Worm (Caenorhabditis elegans) whole organism, young adult: ENCODE data around the gene str-146.

Source experiments
- D2030.7 ChIP-seq: fragments of 200-800 bp; sonication (Bioruptor generic); IDR thresholded peaks from 2 replicates; pipeline ENCODE4 v1.3.6; 2022; ENCODE audit warnings: missing genetic modification reagents, missing genetic modification characterization, missing compliant biosample characterization
- F22D6.2 ChIP-seq: sonication (generic microtip); optimal IDR thresholded peaks from 2 replicates; lab custom pipeline; 2016; ENCODE audit warnings: mild to moderate bottlenecking, missing genetic modification characterization, missing compliant biosample characterization
- F49E8.2 ChIP-seq: sonication (generic microtip); optimal IDR thresholded peaks from 3 replicates; lab custom pipeline; 2017; ENCODE audit warnings: missing genetic modification characterization, mild to moderate bottlenecking, missing compliant biosample characterization, antibody characterized with exemption, moderate library complexity; ENCODE audit not compliant: insufficient read depth
- aptf-3 ChIP-seq: fragments of 200-800 bp; sonication (Bioruptor generic); IDR thresholded peaks from 2 replicates; pipeline ENCODE4 v1.3.6; 2022; ENCODE audit warnings: missing genetic modification characterization, missing compliant biosample characterization
- ceh-40 ChIP-seq: fragments of 200-800 bp; sonication (Bioruptor generic); IDR thresholded peaks from 2 replicates; pipeline ENCODE4 v1.3.6; 2022; ENCODE audit warnings: missing genetic modification characterization, missing compliant biosample characterization
- dpff-1 ChIP-seq: sonication (generic microtip); optimal IDR thresholded peaks from 2 replicates; lab custom pipeline; 2017; ENCODE audit warnings: mild to moderate bottlenecking, missing genetic modification characterization, missing compliant biosample characterization
- dpl-1 ChIP-seq: fragments of 150-350 bp; optimal IDR thresholded peaks from 2 replicates; lab custom pipeline; 2014; ENCODE audit warnings: missing biosample characterization, missing genetic modification reagents, missing genetic modification characterization
- gei-17 ChIP-seq: fragments of 200-800 bp; sonication (Bioruptor generic); optimal IDR thresholded peaks from 2 replicates; lab custom pipeline; 2018; ENCODE audit warnings: mild to moderate bottlenecking, missing genetic modification characterization, missing compliant biosample characterization
- pha-4 ChIP-seq: fragments of 150-350 bp; sonication (generic microtip); optimal IDR thresholded peaks from 2 replicates; lab custom pipeline; 2014; ENCODE audit warnings: missing biosample characterization, missing genetic modification reagents, missing genetic modification characterization
- rcor-1 ChIP-seq: fragments of 200-800 bp; sonication (Bioruptor generic); IDR thresholded peaks from 2 replicates; pipeline ENCODE4 v1.3.6; 2022; ENCODE audit warnings: missing genetic modification reagents, missing genetic modification characterization, missing compliant biosample characterization

DNA sequence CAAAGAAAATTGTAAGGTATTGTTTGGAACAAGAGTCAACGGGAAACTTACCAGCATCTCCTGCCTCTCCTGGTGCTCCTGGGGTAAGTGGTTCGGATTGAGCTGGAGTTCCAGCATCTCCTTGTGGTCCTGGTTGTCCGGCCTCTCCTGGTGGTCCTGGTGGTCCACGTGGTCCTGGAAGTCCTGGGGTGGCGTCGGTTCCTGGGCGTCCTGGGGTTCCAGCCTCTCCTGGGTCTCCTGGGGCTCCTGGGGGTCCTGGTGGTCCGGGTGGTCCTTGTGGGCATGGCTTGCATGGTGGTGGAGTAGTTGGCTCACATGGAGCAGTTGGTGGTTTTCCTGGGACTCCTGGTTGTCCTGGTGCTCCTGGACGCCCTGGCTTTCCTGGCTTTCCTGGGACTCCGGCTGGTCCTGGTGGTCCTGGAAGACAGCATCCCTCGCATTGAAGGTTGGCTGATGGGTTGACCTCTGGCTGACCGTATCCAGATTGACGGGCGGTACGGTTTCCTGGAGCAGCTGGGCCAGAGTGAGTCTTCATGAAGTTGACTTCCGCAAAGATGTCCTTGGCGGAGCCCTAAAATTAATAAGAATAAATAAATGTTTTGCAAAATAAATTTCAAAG, 45.1 kb downstream of the str-146 start:
- TF ChIP-seq F49E8.2 (no peak), gei-17 (GFP tag; lab: Kevin White, UChicago) (no peak), pha-4 (tag; lab: Kevin White, UChicago) (no peak), dpl-1 (GFP tag; lab: Kevin White, UChicago) (no peak), F22D6.2 (tag; lab: Kevin White, UChicago) (no peak), D2030.7 (GFP tag; lab: Robert Waterston, UW) (no peak), dpff-1 (no peak), rcor-1 (no peak), ceh-40 (GFP tag; lab: Robert Waterston, UW) (no peak), aptf-3 (GFP tag; lab: Robert Waterston, UW) (no peak)
